Fruit fly (Drosophila melanogaster) S2 (cell line): ENCODE measurements around the gene CG32987.

Experiments
- CG8478 ChIP-seq: fragments of >200 bp; optimal IDR thresholded peaks from 2 replicates; lab custom pipeline; 2018
- CTCF ChIP-seq, 2 experiments: fragments of >200 bp; optimal IDR thresholded peaks; 2 replicates each; lab custom pipeline; 2018

dm6 chr2L:8857752-8858151 is 5.9 kb upstream of the CG32987 start:
- TF ChIP-seq CG8478 (lab: Kevin White, UChicago) (no peak), CTCF (optimal IDR thresholded peaks at IDR 0.05; lab: Kevin White, UChicago) (no peak)
